Fruit fly (Drosophila melanogaster) Kc167 (cell line): ENCODE measurements around the gene Ekar.

Experiments used
- Myc ChIP-seq: fragments of >200 bp; optimal IDR thresholded peaks from 2 replicates; lab custom pipeline; 2017; ENCODE audit warnings: missing external identifiers
- Sin3A ChIP-seq: fragments of >200 bp; optimal IDR thresholded peaks from 2 replicates; lab custom pipeline; 2018; ENCODE audit warnings: missing external identifiers
- psq ChIP-seq: fragments of >200 bp; optimal IDR thresholded peaks from 2 replicates; lab custom pipeline; 2017; ENCODE audit warnings: missing external identifiers

dm6 chr4:647388-647787, 1.0 kb upstream of the Ekar start:
- TF ChIP-seq Sin3A (lab: Kevin White, UChicago) (no peak), Myc (lab: Kevin White, UChicago) (no peak), psq (lab: Kevin White, UChicago) (no peak)
